Worm (Caenorhabditis elegans) whole organism, early embryonic: ENCODE data around the gene Y6G8.14.
"Not testable (repeated sequence)": the region's sequence is repeated elsewhere in the genome, so short reads cannot be mapped to it uniquely, and the experiment has no call there.

ENCODE experiments used
- B0310.2 ChIP-seq: sonication (generic microtip); optimal IDR thresholded peaks from 2 replicates; lab custom pipeline; 2016; ENCODE audit warnings: mild to moderate bottlenecking, missing genetic modification characterization, missing compliant biosample characterization
- F13C5.2 ChIP-seq: sonication (generic microtip); optimal IDR thresholded peaks from 2 replicates; lab custom pipeline; 2017; ENCODE audit warnings: mild to moderate bottlenecking, missing genetic modification characterization, inconsistent platforms, missing compliant biosample characterization
- aly-1 ChIP-seq: sonication (generic microtip); optimal IDR thresholded peaks from 2 replicates; lab custom pipeline; 2016; ENCODE audit warnings: missing genetic modification characterization, missing compliant biosample characterization
- ama-1 ChIP-seq: fragments of 150-350 bp; optimal IDR thresholded peaks from 2 replicates; lab custom pipeline; 2014
- ceh-13 ChIP-seq: fragments of 200-800 bp; sonication (Bioruptor generic); optimal IDR thresholded peaks from 2 replicates; lab custom pipeline; 2018; ENCODE audit warnings: mild to moderate bottlenecking, missing genetic modification characterization, missing compliant biosample characterization
- ceh-36 ChIP-seq: sonication (generic microtip); optimal IDR thresholded peaks from 2 replicates; lab custom pipeline; 2016; ENCODE audit warnings: missing genetic modification characterization, inconsistent platforms, missing compliant biosample characterization
- ets-7 ChIP-seq: sonication (generic microtip); optimal IDR thresholded peaks from 2 replicates; lab custom pipeline; 2016; ENCODE audit warnings: missing genotype, missing genetic modification characterization, missing compliant biosample characterization
- flt-1 ChIP-seq: fragments of 200-800 bp; sonication (Bioruptor generic); IDR thresholded peaks from 2 replicates; pipeline ENCODE4 v1.3.6; 2022; ENCODE audit warnings: missing genetic modification characterization, missing compliant biosample characterization
- hmbx-1 ChIP-seq: sonication (generic microtip); optimal IDR thresholded peaks from 2 replicates; lab custom pipeline; 2016; ENCODE audit warnings: mild to moderate bottlenecking, missing genetic modification characterization, missing compliant biosample characterization
- hmg-4 ChIP-seq: fragments of 200-800 bp; sonication (Bioruptor generic); optimal IDR thresholded peaks from 2 replicates; lab custom pipeline; 2018; ENCODE audit warnings: mild to moderate bottlenecking, missing genetic modification characterization, missing compliant biosample characterization
- hnd-1 ChIP-seq: sonication (generic microtip); optimal IDR thresholded peaks from 2 replicates; lab custom pipeline; 2016; ENCODE audit warnings: missing genetic modification characterization, missing compliant biosample characterization
- pes-1 ChIP-seq: fragments of 200-800 bp; sonication (Bioruptor generic); IDR thresholded peaks from 2 replicates; pipeline ENCODE4 v1.3.6; 2022; ENCODE audit warnings: missing genetic modification reagents, missing genetic modification characterization, missing compliant biosample characterization
- scrt-1 ChIP-seq: fragments of 200-800 bp; sonication (Bioruptor generic); IDR thresholded peaks from 2 replicates; pipeline ENCODE4 v1.3.6; 2022; ENCODE audit warnings: missing genetic modification characterization, missing compliant biosample characterization
- sea-1 ChIP-seq: fragments of 200-800 bp; sonication (Bioruptor generic); conservative IDR thresholded peaks from 2 replicates; pipeline ENCODE4 v1.3.6; 2022; ENCODE audit warnings: missing genetic modification characterization, missing compliant biosample characterization
- tbx-11 ChIP-seq: fragments of 200-800 bp; sonication (Bioruptor generic); IDR thresholded peaks from 2 replicates; pipeline ENCODE4 v1.3.6; 2022; ENCODE audit warnings: missing genetic modification characterization, missing compliant biosample characterization
- tbx-37 ChIP-seq: fragments of 200-800 bp; sonication (Bioruptor generic); conservative IDR thresholded peaks from 2 replicates; pipeline ENCODE4 v1.3.6; 2022; ENCODE audit warnings: missing genetic modification reagents, missing genetic modification characterization, missing compliant biosample characterization
- tra-4 ChIP-seq: sonication (generic microtip); optimal IDR thresholded peaks from 2 replicates; lab custom pipeline; 2017; ENCODE audit warnings: missing genetic modification characterization, missing compliant biosample characterization

Gene Y6G8.14

ce11 chrV:17601520-17601919 lies 12.6 kb downstream of the Y6G8.14 start, which contains the start of gene ztf-25:
ztf-25 (plus strand) TSS chrV:17601820.
- TF ChIP-seq ceh-36, result no peak
- TF ChIP-seq pes-1, result no peak
- no peak for TF ChIP-seq tra-4 (tag; lab: Kevin White, UChicago)
- TF ChIP-seq hmg-4, result no peak
- no peak for TF ChIP-seq sea-1 (GFP tag; lab: Robert Waterston, UW)

DNA sequence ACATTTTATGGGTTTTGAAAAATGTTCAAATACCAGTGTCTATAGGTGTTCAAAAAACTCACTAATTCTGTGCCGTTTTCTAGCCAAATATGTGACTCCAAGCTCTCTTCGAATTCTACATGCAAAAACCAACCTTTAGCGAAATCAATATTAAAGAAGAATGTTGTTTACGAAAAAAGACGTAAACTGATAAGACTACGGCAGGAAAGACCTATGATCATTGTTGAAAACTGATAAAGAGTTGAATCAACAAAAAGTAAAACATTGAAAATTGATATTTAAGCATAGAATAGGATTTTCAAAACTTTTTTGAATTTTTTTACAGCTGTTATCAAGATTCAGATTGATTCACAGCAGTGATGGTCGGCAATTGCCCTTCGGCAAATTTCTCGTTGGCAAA lies 15.3 kb downstream of the Y6G8.14 start, which contains the start of gene Y6G8.2:
Y6G8.2 (minus strand) TSS at position 147 of the 400 bp plus-strand sequence.
- TF ChIP-seq tbx-11 (GFP tag; lab: Robert Waterston, UW) (no peak), ama-1 (lab: Kevin White, UChicago) (no peak), tra-4 (tag; lab: Kevin White, UChicago) (no peak), F13C5.2 (no peak), aly-1 (tag; lab: Kevin White, UChicago) (no peak), ceh-13 (GFP tag; lab: Kevin White, UChicago) (no peak), hmbx-1 (tag; lab: Kevin White, UChicago) (no peak), ceh-36 (no peak), hnd-1 (tag; lab: Kevin White, UChicago) (no peak), scrt-1 (GFP tag; lab: Robert Waterston, UW) (no peak), B0310.2 (tag; lab: Kevin White, UChicago) (no peak), pes-1 (no peak), flt-1 (GFP tag; lab: Robert Waterston, UW) (no peak), tbx-37 (GFP tag; lab: Robert Waterston, UW) (no peak)

ce11 chrV:17595691-17596090 lies 18.5 kb downstream of the Y6G8.14 start:
- TF ChIP-seq scrt-1 (GFP tag; lab: Robert Waterston, UW) (no peak), flt-1 (GFP tag; lab: Robert Waterston, UW) (no peak), ama-1 (lab: Kevin White, UChicago) (no peak), ceh-36 (no peak), ets-7 (tag; lab: Kevin White, UChicago) (no peak), hnd-1 (tag; lab: Kevin White, UChicago) (no peak), hmg-4 (no peak), F13C5.2 (no peak), ceh-13 (GFP tag; lab: Kevin White, UChicago) (no peak), hmbx-1 (tag; lab: Kevin White, UChicago) (no peak), sea-1 (GFP tag; lab: Robert Waterston, UW) (no peak), aly-1 (tag; lab: Kevin White, UChicago) (no peak), tra-4 (tag; lab: Kevin White, UChicago) (no peak), tbx-37 (GFP tag; lab: Robert Waterston, UW) (no peak), B0310.2 (tag; lab: Kevin White, UChicago) (no peak)

DNA sequence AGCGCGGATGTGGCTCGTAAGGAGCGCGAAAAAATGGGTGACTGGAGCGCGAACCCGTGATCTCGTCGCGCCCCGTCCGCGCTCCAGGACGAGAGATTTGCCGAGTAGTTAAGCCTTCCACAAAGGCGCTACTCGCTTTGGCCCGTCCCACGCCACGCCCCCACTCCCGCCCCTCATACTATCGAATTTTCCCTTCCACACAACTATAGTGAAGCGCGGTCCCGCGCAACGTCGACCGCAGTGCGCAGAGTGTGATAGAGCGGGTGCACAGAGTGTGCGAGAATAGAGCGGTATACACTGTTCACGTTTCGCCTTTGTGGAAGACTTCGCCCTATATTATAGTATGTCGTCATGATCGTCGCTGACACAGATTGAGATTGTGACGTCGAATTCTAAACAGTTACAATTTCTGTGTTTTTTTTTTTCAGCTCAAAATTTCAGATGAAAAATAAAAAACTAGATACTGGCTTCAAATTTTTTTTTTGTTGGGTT lies 29.8 kb downstream of the Y6G8.14 start, which contains the start of gene fbxa-133:
fbxa-133 (plus strand) TSS at position 442 of the 492 bp plus-strand sequence.
- TF ChIP-seq ama-1 (lab: Kevin White, UChicago); tra-4 (tag; lab: Kevin White, UChicago); tbx-37 (GFP tag; lab: Robert Waterston, UW): not testable (repeated sequence)

- TF ChIP-seq B0310.2 (tag; lab: Kevin White, UChicago) (no peak), aly-1 (tag; lab: Kevin White, UChicago) (no peak), ets-7 (tag; lab: Kevin White, UChicago) (no peak), hmbx-1 (tag; lab: Kevin White, UChicago) (no peak), F13C5.2 (no peak), hmg-4 (no peak), scrt-1 (GFP tag; lab: Robert Waterston, UW) (no peak)
Measured at ce11 chrV:17580017-17580416, 34.1 kb downstream of the Y6G8.14 start.

- no peak for TF ChIP-seq tbx-11 (GFP tag; lab: Robert Waterston, UW)
- TF ChIP-seq B0310.2 (tag; lab: Kevin White, UChicago), result no peak
- no peak for TF ChIP-seq flt-1 (GFP tag; lab: Robert Waterston, UW)
- no peak for TF ChIP-seq aly-1 (tag; lab: Kevin White, UChicago)
- TF ChIP-seq tbx-37 (GFP tag; lab: Robert Waterston, UW), result no peak
- no peak for TF ChIP-seq tra-4 (tag; lab: Kevin White, UChicago)
Measured at ce11 chrV:17566850-17567249, 47.3 kb downstream of the Y6G8.14 start, which contains the start of gene C38D9.2. C38D9.2 (plus strand) TSS chrV:17567150.

ce11 chrV:17565903-17566302 lies 48.2 kb downstream of the Y6G8.14 start, which contains the start of gene fbxa-171:
fbxa-171 (minus strand) TSS chrV:17566003.
- TF ChIP-seq tbx-11 (GFP tag; lab: Robert Waterston, UW) (no peak), aly-1 (tag; lab: Kevin White, UChicago) (no peak), pes-1 (no peak), ets-7 (tag; lab: Kevin White, UChicago) (no peak), ceh-13 (GFP tag; lab: Kevin White, UChicago) (no peak), hmg-4 (no peak), sea-1 (GFP tag; lab: Robert Waterston, UW) (no peak), tbx-37 (GFP tag; lab: Robert Waterston, UW) (no peak), scrt-1 (GFP tag; lab: Robert Waterston, UW) (no peak)
